Worm (Caenorhabditis elegans): ENCODE data around the gene pdcd-2.

ce11 chrIII:4452749-4453148 lies 34.9 kb upstream of the pdcd-2 start:
- TF ChIP-seq nhr-41 (GFP tag; IDR thresholded peaks at IDR 0.05) (no peak), nhr-11 (tag; optimal IDR thresholded peaks at IDR 0.05) (no peak), ama-1 (optimal IDR thresholded peaks at IDR 0.05) (no peak), mes-2 (tag; optimal IDR thresholded peaks at IDR 0.05; ENCODE audit: poor library complexity, severe bottlenecking) (no peak), unc-62 (GFP tag; optimal IDR thresholded peaks at IDR 0.05 in 1 of 2) (no peak), unc-62 (tag; optimal IDR thresholded peaks at IDR 0.05) (no peak), set-16 (GFP tag; IDR thresholded peaks at IDR 0.05) (no peak), php-3 (GFP tag; IDR thresholded peaks at IDR 0.05) (no peak), nhr-77 (tag; optimal IDR thresholded peaks at IDR 0.05) (no peak), ceh-28 (tag; optimal IDR thresholded peaks at IDR 0.05) (no peak), nhr-48 (tag; optimal IDR thresholded peaks at IDR 0.05) (no peak), dpl-1 (GFP tag; optimal IDR thresholded peaks at IDR 0.05) (no peak), R02D3.7 (tag; optimal IDR thresholded peaks at IDR 0.05) (no peak)

All from whole organism, L4 larva.